Fruit fly (Drosophila melanogaster) whole organism, embryonic: Measurements from ENCODE around the gene Acp65Aa.

ENCODE experiments used
- Bdp1 ChIP-seq: fragments of 200-800 bp; sonication (Bioruptor generic); optimal IDR thresholded peaks from 3 replicates; lab custom pipeline; 2016; ENCODE audit warnings: missing biosample characterization, missing genetic modification characterization
- Bteb2 ChIP-seq: fragments of 200-800 bp; sonication (Bioruptor generic); optimal IDR thresholded peaks from 2 replicates; lab custom pipeline; 2016; ENCODE audit warnings: missing biosample characterization, missing genetic modification characterization
- C15 ChIP-seq: fragments of 200-800 bp; sonication (Bioruptor generic); IDR thresholded peaks from 3 replicates; pipeline ENCODE4 v1.3.6; 2022; ENCODE audit warnings: missing biosample characterization, missing genetic modification characterization
- CG10209 ChIP-seq: fragments of 200-800 bp; sonication (Bioruptor generic); optimal IDR thresholded peaks from 3 replicates; lab custom pipeline; 2017; ENCODE audit warnings: missing biosample characterization, mild to moderate bottlenecking, missing genetic modification characterization, missing genetic modification reagents
- CG10366 ChIP-seq: fragments of 200-800 bp; sonication (Bioruptor generic); IDR thresholded peaks from 2 replicates; pipeline ENCODE4 v1.3.6; 2022; ENCODE audit warnings: missing biosample characterization, missing genetic modification characterization
- CG11247 ChIP-seq: fragments of 200-800 bp; sonication (Bioruptor generic); IDR thresholded peaks from 2 replicates; pipeline ENCODE4 v1.3.6; 2022; ENCODE audit warnings: missing biosample characterization, missing genetic modification characterization
- CG11695 ChIP-seq: fragments of 200-800 bp; sonication (Bioruptor generic); IDR thresholded peaks from 3 replicates; pipeline ENCODE4 v1.3.6; 2022; ENCODE audit warnings: missing biosample characterization, missing genetic modification characterization
- CG12071 ChIP-seq: fragments of 200-800 bp; sonication (Bioruptor generic); optimal IDR thresholded peaks from 3 replicates; lab custom pipeline; 2018; ENCODE audit warnings: missing biosample characterization, mild to moderate bottlenecking, missing genetic modification characterization
- CG14050 ChIP-seq: fragments of 200-800 bp; sonication (Bioruptor generic); IDR thresholded peaks from 3 replicates; pipeline ENCODE4 v1.3.6; 2022; ENCODE audit warnings: missing biosample characterization, missing genetic modification characterization
- CG14965 ChIP-seq: fragments of 200-800 bp; sonication (Bioruptor generic); optimal IDR thresholded peaks from 2 replicates; lab custom pipeline; 2016; ENCODE audit warnings: missing biosample characterization, missing genetic modification characterization, borderline replicate concordance
- CG15514 ChIP-seq: fragments of 200-800 bp; sonication (Bioruptor generic); optimal IDR thresholded peaks from 3 replicates; lab custom pipeline; 2017; ENCODE audit warnings: missing biosample characterization, missing genetic modification characterization, mild to moderate bottlenecking, moderate library complexity, missing genetic modification reagents
- CG1602 ChIP-seq: fragments of 200-800 bp; sonication (Bioruptor generic); optimal IDR thresholded peaks from 3 replicates; lab custom pipeline; 2016; ENCODE audit warnings: missing biosample characterization, missing genetic modification characterization
- CG16813 ChIP-seq: fragments of 200-800 bp; sonication (Bioruptor generic); IDR thresholded peaks from 3 replicates; pipeline ENCODE4 v1.3.6; 2022; ENCODE audit warnings: missing biosample characterization, missing genetic modification characterization; ENCODE audit not compliant: partially characterized antibody
- CG17186 ChIP-seq: fragments of 200-800 bp; sonication (Bioruptor generic); optimal IDR thresholded peaks from 3 replicates; lab custom pipeline; 2017; ENCODE audit warnings: missing biosample characterization, missing genetic modification reagents, missing genetic modification characterization
- CG17361 ChIP-seq: fragments of 200-800 bp; sonication (Bioruptor generic); IDR thresholded peaks from 3 replicates; pipeline ENCODE4 v1.3.6; 2022; ENCODE audit warnings: missing biosample characterization, missing genetic modification characterization
- CG17568 ChIP-seq: fragments of 200-800 bp; sonication (Bioruptor generic); optimal IDR thresholded peaks from 2 replicates; lab custom pipeline; 2018; ENCODE audit warnings: missing biosample characterization, mild to moderate bottlenecking, missing genetic modification characterization, moderate library complexity
- CG17612 ChIP-seq: fragments of 200-800 bp; sonication (Bioruptor generic); IDR thresholded peaks from 2 replicates; pipeline ENCODE4 v1.3.6; 2022; ENCODE audit warnings: missing biosample characterization, missing genetic modification characterization
- CG17829 ChIP-seq: fragments of 200-800 bp; optimal IDR thresholded peaks from 2 replicates; lab custom pipeline; 2019; ENCODE audit warnings: missing biosample characterization, mild to moderate bottlenecking, missing genetic modification characterization, moderate library complexity
- CG3281 ChIP-seq: fragments of 200-800 bp; sonication (Bioruptor generic); optimal IDR thresholded peaks from 3 replicates; lab custom pipeline; 2017; ENCODE audit warnings: missing biosample characterization, mild to moderate bottlenecking, missing genetic modification characterization
- CG4854 ChIP-seq: fragments of 200-800 bp; sonication (Bioruptor generic); optimal IDR thresholded peaks from 2 replicates; lab custom pipeline; 2016; ENCODE audit warnings: missing biosample characterization, missing genetic modification characterization, inconsistent platforms
- CG6813 ChIP-seq: fragments of 200-800 bp; sonication (Bioruptor generic); optimal IDR thresholded peaks from 2 replicates; lab custom pipeline; 2017; ENCODE audit warnings: missing biosample characterization, missing genetic modification characterization, mild to moderate bottlenecking, moderate library complexity, missing genetic modification reagents
- CoRest ChIP-seq: fragments of 200-800 bp; sonication (Bioruptor generic); optimal IDR thresholded peaks from 3 replicates; lab custom pipeline; 2018; ENCODE audit warnings: missing biosample characterization, mild to moderate bottlenecking, missing genetic modification characterization, moderate library complexity
- Dbx ChIP-seq: fragments of 200-800 bp; sonication (Bioruptor generic); IDR thresholded peaks from 3 replicates; pipeline ENCODE4 v1.3.6; 2022; ENCODE audit warnings: missing biosample characterization, missing genetic modification characterization
- Dll ChIP-seq: fragments of 200-800 bp; sonication (Bioruptor generic); IDR thresholded peaks from 4 replicates; pipeline ENCODE4 v1.3.6; 2022; ENCODE audit warnings: missing biosample characterization, missing genetic modification characterization; ENCODE audit not compliant: partially characterized antibody
- Doc2 ChIP-seq: fragments of 200-800 bp; sonication (Bioruptor generic); IDR thresholded peaks from 2 replicates; pipeline ENCODE4 v1.3.6; 2022; ENCODE audit warnings: missing biosample characterization, missing genetic modification characterization
- Doc3 ChIP-seq: fragments of 200-800 bp; sonication (Bioruptor generic); IDR thresholded peaks from 3 replicates; pipeline ENCODE4 v1.3.6; 2022; ENCODE audit warnings: missing biosample characterization, missing genetic modification characterization; ENCODE audit not compliant: partially characterized antibody
- E2f1 ChIP-seq: fragments of 200-800 bp; sonication (Bioruptor generic); IDR thresholded peaks from 2 replicates; pipeline ENCODE4 v1.3.6; 2022; ENCODE audit warnings: missing biosample characterization, missing genetic modification characterization
- GATAe ChIP-seq: fragments of 200-800 bp; sonication (Bioruptor generic); conservative IDR thresholded peaks from 2 replicates; pipeline ENCODE4 v1.3.6; 2022; ENCODE audit warnings: missing biosample characterization, missing genetic modification characterization
- HHEX ChIP-seq: fragments of 200-800 bp; sonication (Bioruptor generic); optimal IDR thresholded peaks from 3 replicates; lab custom pipeline; 2017; ENCODE audit warnings: missing biosample characterization, mild to moderate bottlenecking, missing genetic modification characterization, missing genetic modification reagents
- Hey ChIP-seq: fragments of 200-800 bp; sonication (Bioruptor generic); optimal IDR thresholded peaks from 3 replicates; lab custom pipeline; 2018; ENCODE audit warnings: missing biosample characterization, mild to moderate bottlenecking, missing genetic modification characterization
- Mes4 ChIP-seq: fragments of 200-800 bp; sonication (Bioruptor generic); optimal IDR thresholded peaks from 2 replicates; lab custom pipeline; 2016; ENCODE audit warnings: missing biosample characterization, missing genetic modification characterization
- Nf-YB ChIP-seq: fragments of 200-800 bp; sonication (Bioruptor generic); optimal IDR thresholded peaks from 3 replicates; lab custom pipeline; 2019; ENCODE audit warnings: missing biosample characterization, mild to moderate bottlenecking, missing genetic modification characterization, moderate library complexity
- PHDP ChIP-seq: fragments of 200-800 bp; sonication (Bioruptor generic); optimal IDR thresholded peaks from 3 replicates; lab custom pipeline; 2018; ENCODE audit warnings: missing biosample characterization, mild to moderate bottlenecking, missing genetic modification characterization, moderate library complexity
- YL-1 ChIP-seq: fragments of 200-800 bp; sonication (Bioruptor generic); optimal IDR thresholded peaks from 3 replicates; lab custom pipeline; 2017; ENCODE audit warnings: missing biosample characterization, mild to moderate bottlenecking, missing genetic modification characterization
- bab2 ChIP-seq: fragments of 200-800 bp; sonication (Bioruptor generic); optimal IDR thresholded peaks from 2 replicates; lab custom pipeline; 2016; ENCODE audit warnings: missing biosample characterization, missing genetic modification characterization
- bcd ChIP-seq: fragments of 200-800 bp; sonication (Bioruptor generic); optimal IDR thresholded peaks from 2 replicates; lab custom pipeline; 2017; ENCODE audit warnings: missing biosample characterization, mild to moderate bottlenecking, missing genetic modification characterization
- da ChIP-seq: fragments of 200-800 bp; sonication (Bioruptor generic); optimal IDR thresholded peaks from 2 replicates; lab custom pipeline; 2016; ENCODE audit warnings: missing biosample characterization, missing genetic modification characterization
- her ChIP-seq: fragments of 200-800 bp; sonication (Bioruptor generic); optimal IDR thresholded peaks from 2 replicates; lab custom pipeline; 2016; ENCODE audit warnings: missing biosample characterization, missing genetic modification characterization
- knrl ChIP-seq: fragments of 200-800 bp; sonication (Bioruptor generic); IDR thresholded peaks from 3 replicates; pipeline ENCODE4 v1.3.6; 2022; ENCODE audit warnings: missing biosample characterization, missing genetic modification characterization; ENCODE audit not compliant: partially characterized antibody
- pan ChIP-seq, 4 experiments: fragments of >200 bp in 3 of 4; fragments of 200-800 bp in 1 of 4; sonication (Bioruptor generic) in 1 of 4; optimal IDR thresholded peaks in 3 of 4; IDR thresholded peaks in 1 of 4; 2 replicates each; pipeline versions ENCODE4 v1.3.6 to Lab custom; 2017 to 2022; ENCODE audit warnings: missing biosample characterization in 2 of 4, missing genetic modification characterization in 2 of 4, mixed read lengths in 1 of 4
- scrt ChIP-seq: fragments of 200-800 bp; sonication (Bioruptor generic); optimal IDR thresholded peaks from 2 replicates; lab custom pipeline; 2018; ENCODE audit warnings: missing biosample characterization, mild to moderate bottlenecking, missing genetic modification characterization, moderate library complexity
- seq ChIP-seq: fragments of 200-800 bp; sonication (Bioruptor generic); IDR thresholded peaks from 2 replicates; pipeline ENCODE4 v1.3.6; 2022; ENCODE audit warnings: missing biosample characterization, missing genetic modification characterization
- toy ChIP-seq: fragments of 200-800 bp; sonication (Bioruptor generic); IDR thresholded peaks from 2 replicates; pipeline ENCODE4 v1.3.6; 2022; ENCODE audit warnings: missing biosample characterization, missing genetic modification characterization
- trem ChIP-seq: fragments of 200-800 bp; optimal IDR thresholded peaks from 3 replicates; lab custom pipeline; 2019; ENCODE audit warnings: missing biosample characterization, mild to moderate bottlenecking, missing genetic modification characterization, moderate library complexity
- tup ChIP-seq: fragments of 200-800 bp; sonication (Bioruptor generic); optimal IDR thresholded peaks from 2 replicates; lab custom pipeline; 2016; ENCODE audit warnings: missing biosample characterization, mild to moderate bottlenecking, missing genetic modification characterization, moderate library complexity
- unc-4 ChIP-seq: fragments of 200-800 bp; sonication (Bioruptor generic); IDR thresholded peaks from 2 replicates; pipeline ENCODE4 v1.3.6; 2022; ENCODE audit warnings: missing biosample characterization, missing genetic modification characterization; ENCODE audit not compliant: partially characterized antibody
- unpg ChIP-seq: fragments of 200-800 bp; sonication (Bioruptor generic); optimal IDR thresholded peaks from 3 replicates; lab custom pipeline; 2018; ENCODE audit warnings: missing biosample characterization, mild to moderate bottlenecking, missing genetic modification characterization, moderate library complexity
- vfl ChIP-seq: fragments of 200-800 bp; sonication (Bioruptor generic); optimal IDR thresholded peaks from 2 replicates; lab custom pipeline; 2016; ENCODE audit warnings: missing biosample characterization, missing genetic modification characterization

Gene Acp65Aa

DNA sequence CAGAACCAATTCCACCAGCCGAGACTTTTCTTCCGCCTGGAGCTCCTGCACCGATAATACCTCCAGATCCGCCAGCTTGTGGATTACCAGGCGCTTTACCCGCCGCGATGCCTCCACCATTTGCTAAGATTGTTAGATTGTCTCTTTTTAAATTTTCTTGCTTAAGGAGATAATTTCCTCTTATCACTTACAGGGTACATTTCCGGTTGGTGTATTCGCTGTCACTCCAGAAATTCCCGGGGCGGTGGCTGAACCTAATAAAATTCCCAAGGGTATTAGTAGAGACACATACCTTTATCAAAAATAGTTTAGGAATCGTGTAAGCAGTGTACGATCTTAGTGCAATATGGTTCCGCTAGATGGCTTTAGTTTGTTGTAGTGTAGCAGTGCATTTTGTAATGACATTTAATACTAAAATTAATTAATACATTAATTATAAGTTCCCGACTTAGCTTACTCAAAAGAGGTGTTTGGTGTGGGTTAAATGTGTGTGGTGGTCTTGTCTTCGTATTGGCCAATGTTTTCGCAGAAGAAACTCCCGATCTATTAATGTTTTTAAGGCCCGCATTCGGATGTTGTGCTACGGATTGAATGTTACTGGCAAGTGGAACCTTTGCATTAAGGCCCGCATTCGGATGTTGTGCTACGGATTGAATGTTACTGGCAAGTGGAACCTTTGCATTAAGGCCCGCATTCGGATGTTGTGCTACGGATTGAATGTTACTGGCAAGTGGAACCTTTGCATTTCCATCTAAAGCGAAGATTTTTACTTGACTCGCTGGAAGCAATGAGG, 27.7 kb downstream of the Acp65Aa start (continued):
- TF ChIP-seq CG4854 (GFP tag; lab: Kevin White, UChicago) (peak; percentile 77), unpg (GFP tag; lab: Kevin White, UChicago) (peak; percentile 76), CG1602 (GFP tag; lab: Kevin White, UChicago) (no peak), Nf-YB (GFP tag; lab: Kevin White, UChicago) (peak; percentile 45), da (GFP tag; lab: Kevin White, UChicago) (peak; percentile 43), CG14965 (GFP tag; lab: Kevin White, UChicago) (peak; percentile 23), HHEX (GFP tag; lab: Kevin White, UChicago) (peak; percentile 87), Dll (GFP tag; lab: Robert Waterston, UW) (no peak), CG10209 (GFP tag; lab: Kevin White, UChicago) (peak; percentile 73), CG17186 (peak; percentile 49), C15 (GFP tag; lab: Robert Waterston, UW) (peak; percentile 81), her (GFP tag; lab: Kevin White, UChicago) (peak; percentile 64), CG10366 (GFP tag; lab: Robert Waterston, UW) (peak; percentile 72), CG17568 (GFP tag; lab: Kevin White, UChicago) (peak; percentile 79), CG16813 (no peak), CG11695 (GFP tag; lab: Robert Waterston, UW) (peak; percentile 81), CG6813 (GFP tag; lab: Kevin White, UChicago) (peak; percentile 90), bab2 (peak; percentile 42), toy (GFP tag; lab: Robert Waterston, UW) (peak; percentile 69; the same call in 1 of the 2 replicates), knrl (GFP tag; lab: Robert Waterston, UW) (peak; percentile 47; the same call in 1 of the 3 replicates), E2f1 (GFP tag; lab: Robert Waterston, UW) (peak; percentile 74), CoRest (tag; lab: Kevin White, UChicago) (peak; percentile 39), Dbx (GFP tag; lab: Robert Waterston, UW) (peak; percentile 83), Hey (tag; lab: Kevin White, UChicago) (peak; percentile 43), Bteb2 (GFP tag; lab: Kevin White, UChicago) (no peak), GATAe (GFP tag; lab: Robert Waterston, UW) (no peak), CG12071 (GFP tag; lab: Kevin White, UChicago) (peak; percentile 92), CG3281 (peak; percentile 84), unc-4 (GFP tag; lab: Robert Waterston, UW) (no peak), trem (tag; lab: Kevin White, UChicago) (peak; percentile 41), Doc3 (no peak), YL-1 (GFP tag; lab: Kevin White, UChicago) (peak; percentile 25), scrt (peak; percentile 76), Bdp1 (GFP tag; lab: Kevin White, UChicago) (peak; percentile 46), vfl (GFP tag; lab: Kevin White, UChicago) (no peak), CG14050 (GFP tag; lab: Robert Waterston, UW) (peak; percentile 79), CG17361 (GFP tag; lab: Robert Waterston, UW) (peak; percentile 66), Doc2 (GFP tag; lab: Robert Waterston, UW) (no peak), CG11247 (GFP tag; lab: Robert Waterston, UW) (peak; percentile 79), bcd (GFP tag; lab: Kevin White, UChicago) (peak; percentile 89), tup (GFP tag; lab: Kevin White, UChicago) (no peak), Mes4 (GFP tag; lab: Kevin White, UChicago) (peak; percentile 75), CG17829 (peak; percentile 69), seq (GFP tag; lab: Robert Waterston, UW) (peak; percentile 79), CG15514 (GFP tag; lab: Kevin White, UChicago) (peak; percentile 80), CG17612 (GFP tag; lab: Robert Waterston, UW) (no peak), pan (optimal IDR thresholded peaks at IDR 0.05; lab: Kevin White, UChicago) (no peak), pan (GFP tag; optimal IDR thresholded peaks at IDR 0.05 in 1 of 2, IDR thresholded peaks at IDR 0.05 in 1 of 2) (peak in 1 of 2 experiments; percentile 88), PHDP (tag; lab: Kevin White, UChicago) (peak; percentile 73)
